Worm (Caenorhabditis elegans): ENCODE measurements around the gene Y38H6C.4.

- TF ChIP-seq sup-37 (GFP tag; optimal IDR thresholded peaks at IDR 0.05) = no peak
- no peak for TF ChIP-seq elt-3 (tag; optimal IDR thresholded peaks at IDR 0.05)
- no peak for TF ChIP-seq nhr-76 (tag; optimal IDR thresholded peaks at IDR 0.05)
- no peak for TF ChIP-seq zag-1 (tag; optimal IDR thresholded peaks at IDR 0.05)
- TF ChIP-seq fkh-10 (GFP tag; optimal IDR thresholded peaks at IDR 0.05) = no peak
- no peak for TF ChIP-seq nhr-11 (tag; optimal IDR thresholded peaks at IDR 0.05)
- TF ChIP-seq dpl-1 (GFP tag; optimal IDR thresholded peaks at IDR 0.05) = no peak
- TF ChIP-seq mep-1 (tag; optimal IDR thresholded peaks at IDR 0.05) = no peak
- TF ChIP-seq egl-27 (tag; optimal IDR thresholded peaks at IDR 0.05) = no peak
- no peak for TF ChIP-seq isw-1 (GFP tag; IDR thresholded peaks at IDR 0.05)
- no peak for TF ChIP-seq nhr-28 (tag; optimal IDR thresholded peaks at IDR 0.05)
- TF ChIP-seq pqm-1 (tag; optimal IDR thresholded peaks at IDR 0.05) = no peak
- TF ChIP-seq pax-3 (tag; optimal IDR thresholded peaks at IDR 0.05) = no peak
- TF ChIP-seq nhr-71 (tag; optimal IDR thresholded peaks at IDR 0.05) = no peak
Observed at ce11 chrV:20457155-20457554, 47.7 kb downstream of the Y38H6C.4 start.

All from whole organism, L1 larva.